Worm (Caenorhabditis elegans) whole organism, L1 larva: Measurements from ENCODE around the gene delm-1.

Source experiments
- C04F5.9 ChIP-seq: sonication (generic microtip); optimal IDR thresholded peaks from 2 replicates; lab custom pipeline; 2016; ENCODE audit warnings: missing genetic modification characterization, missing compliant biosample characterization
- C16A3.4 ChIP-seq: fragments of 150-350 bp; optimal IDR thresholded peaks from 2 replicates; lab custom pipeline; 2014; ENCODE audit warnings: missing biosample characterization, missing genetic modification characterization
- aha-1 ChIP-seq: fragments of 150-350 bp; optimal IDR thresholded peaks from 2 replicates; lab custom pipeline; 2014; ENCODE audit warnings: missing biosample characterization, missing genetic modification characterization
- ceh-63 ChIP-seq: fragments of 200-800 bp; sonication (Bioruptor generic); optimal IDR thresholded peaks from 2 replicates; lab custom pipeline; 2018; ENCODE audit warnings: mild to moderate bottlenecking, missing genetic modification characterization, missing compliant biosample characterization
- ceh-8 ChIP-seq: fragments of 200-800 bp; sonication (Bioruptor generic); optimal IDR thresholded peaks from 2 replicates; lab custom pipeline; 2018; ENCODE audit warnings: mild to moderate bottlenecking, missing genetic modification characterization, moderate library complexity, missing compliant biosample characterization
- ceh-90 ChIP-seq: sonication (generic microtip); optimal IDR thresholded peaks from 2 replicates; lab custom pipeline; 2016; ENCODE audit warnings: missing genetic modification characterization, missing compliant biosample characterization
- efl-1 ChIP-seq, 4 experiments: fragments of 150-350 bp; optimal IDR thresholded peaks in 3 of 4; peaks in 1 of 4; 1 replicate in 1 of 4; 2 replicates in 3 of 4; lab custom pipeline; 2014; ENCODE audit warnings: missing biosample characterization in 2 of 4, missing genetic modification characterization in 2 of 4, missing genetic modification reagents in 2 of 4
- egl-13 ChIP-seq: sonication (generic microtip); optimal IDR thresholded peaks from 2 replicates; lab custom pipeline; 2016; ENCODE audit warnings: missing genotype, missing genetic modification reagents, missing genetic modification characterization, missing compliant biosample characterization
- elt-2 ChIP-seq: sonication (generic microtip); optimal IDR thresholded peaks from 2 replicates; lab custom pipeline; 2016; ENCODE audit warnings: missing genetic modification characterization, mild to moderate bottlenecking, inconsistent platforms, missing compliant biosample characterization, missing genetic modification reagents
- elt-3 ChIP-seq, 6 experiments: fragments of 150-350 bp in 1 of 6; sonication (generic microtip); optimal IDR thresholded peaks; 2 replicates each; lab custom pipeline; 2017 to 2018; ENCODE audit warnings: missing biosample characterization in 6 of 6, missing genetic modification characterization in 6 of 6, inconsistent platforms in 1 of 6
- fkh-4 ChIP-seq: sonication (generic microtip); optimal IDR thresholded peaks from 2 replicates; lab custom pipeline; 2016; ENCODE audit warnings: missing compliant biosample characterization, missing genetic modification characterization, borderline replicate concordance
- fos-1 ChIP-seq: fragments of 150-350 bp; optimal IDR thresholded peaks from 2 replicates; lab custom pipeline; 2014; ENCODE audit warnings: missing biosample characterization, missing genetic modification characterization
- grh-1 ChIP-seq: fragments of 200-800 bp; sonication (Bioruptor generic); IDR thresholded peaks from 2 replicates; pipeline ENCODE4 v1.3.6; 2022; ENCODE audit warnings: missing genetic modification reagents, missing genetic modification characterization, missing compliant biosample characterization
- hlh-17 ChIP-seq: fragments of 200-800 bp; sonication (Bioruptor generic); optimal IDR thresholded peaks from 2 replicates; lab custom pipeline; 2018; ENCODE audit warnings: missing genetic modification characterization, mild to moderate bottlenecking, missing compliant biosample characterization, moderate library complexity, borderline replicate concordance
- hlh-4 ChIP-seq: sonication (generic microtip); optimal IDR thresholded peaks from 2 replicates; lab custom pipeline; 2016; ENCODE audit warnings: mild to moderate bottlenecking, missing genetic modification characterization, missing compliant biosample characterization
- irx-1 ChIP-seq: sonication (generic microtip); optimal IDR thresholded peaks from 2 replicates; lab custom pipeline; 2016; ENCODE audit warnings: missing genetic modification characterization, missing compliant biosample characterization
- isw-1 ChIP-seq: fragments of 200-800 bp; sonication (Bioruptor generic); IDR thresholded peaks from 2 replicates; pipeline ENCODE4 v1.3.6; 2022; ENCODE audit warnings: missing genetic modification characterization, missing compliant biosample characterization
- jun-1 ChIP-seq: fragments of 150-350 bp; optimal IDR thresholded peaks from 2 replicates; lab custom pipeline; 2014; ENCODE audit warnings: missing biosample characterization, missing genetic modification reagents, missing genetic modification characterization
- lin-13 ChIP-seq: fragments of 150-350 bp; optimal IDR thresholded peaks from 2 replicates; lab custom pipeline; 2014; ENCODE audit warnings: missing biosample characterization, missing genetic modification reagents, missing genetic modification characterization
- lin-15B ChIP-seq: fragments of 150-350 bp; sonication (generic microtip); optimal IDR thresholded peaks from 3 replicates; lab custom pipeline; 2014; ENCODE audit warnings: missing biosample characterization, missing genetic modification characterization
- lin-39 ChIP-seq: fragments of 150-350 bp; optimal IDR thresholded peaks from 2 replicates; lab custom pipeline; 2014; ENCODE audit warnings: missing biosample characterization, missing genetic modification reagents, missing genetic modification characterization
- lsy-2 ChIP-seq, 2 experiments: fragments of 150-350 bp; optimal IDR thresholded peaks; 2 replicates each; lab custom pipeline; 2014; ENCODE audit warnings: missing biosample characterization in 2 of 2, missing genetic modification characterization in 2 of 2
- mef-2 ChIP-seq: fragments of 150-350 bp; optimal IDR thresholded peaks from 2 replicates; lab custom pipeline; 2014; ENCODE audit warnings: missing biosample characterization, missing genetic modification characterization
- nhr-11 ChIP-seq: fragments of 150-350 bp; optimal IDR thresholded peaks from 2 replicates; lab custom pipeline; 2014; ENCODE audit warnings: missing biosample characterization, missing genetic modification characterization
- nhr-12 ChIP-seq: sonication (generic microtip); optimal IDR thresholded peaks from 2 replicates; lab custom pipeline; 2017; ENCODE audit warnings: missing biosample characterization, missing genetic modification characterization
- nhr-19 ChIP-seq: fragments of 200-800 bp; sonication (Bioruptor generic); conservative IDR thresholded peaks from 2 replicates; pipeline ENCODE4 v1.3.6; 2022; ENCODE audit warnings: missing genetic modification characterization, missing compliant biosample characterization
- nhr-237 ChIP-seq: fragments of 150-350 bp; optimal IDR thresholded peaks from 2 replicates; lab custom pipeline; 2014; ENCODE audit warnings: missing biosample characterization, missing genetic modification characterization
- nhr-28 ChIP-seq: fragments of 150-350 bp; optimal IDR thresholded peaks from 2 replicates; lab custom pipeline; 2014; ENCODE audit warnings: missing biosample characterization, missing genetic modification characterization
- nhr-47 ChIP-seq: sonication (generic microtip); optimal IDR thresholded peaks from 2 replicates; lab custom pipeline; 2016; ENCODE audit warnings: mild to moderate bottlenecking, missing genetic modification characterization, moderate library complexity, missing compliant biosample characterization
- nhr-71 ChIP-seq: sonication (generic microtip); optimal IDR thresholded peaks from 2 replicates; lab custom pipeline; 2016; ENCODE audit warnings: mild to moderate bottlenecking, missing genetic modification characterization, moderate library complexity, missing compliant biosample characterization
- nhr-76 ChIP-seq: sonication (generic microtip); optimal IDR thresholded peaks from 2 replicates; lab custom pipeline; 2017; ENCODE audit warnings: missing biosample characterization, missing genetic modification characterization
- nhr-84 ChIP-seq: sonication (generic microtip); optimal IDR thresholded peaks from 2 replicates; lab custom pipeline; 2017; ENCODE audit warnings: missing biosample characterization, missing genetic modification characterization
- nhr-85 ChIP-seq: sonication (generic microtip); peaks from one replicate; lab custom pipeline; 2016; ENCODE audit warnings: missing genetic modification characterization, inconsistent platforms, missing compliant biosample characterization
- pax-3 ChIP-seq: fragments of 200-800 bp; sonication (Bioruptor generic); optimal IDR thresholded peaks from 2 replicates; lab custom pipeline; 2018; ENCODE audit warnings: mild to moderate bottlenecking, missing genetic modification characterization, moderate library complexity, missing compliant biosample characterization
- pqm-1 ChIP-seq: sonication (generic microtip); optimal IDR thresholded peaks from 3 replicates; lab custom pipeline; 2017; ENCODE audit warnings: missing biosample characterization, missing genetic modification characterization
- rnt-1 ChIP-seq: sonication (generic microtip); optimal IDR thresholded peaks from 2 replicates; lab custom pipeline; 2016; ENCODE audit warnings: mild to moderate bottlenecking, missing genetic modification characterization, moderate library complexity, missing compliant biosample characterization
- sox-4 ChIP-seq: sonication (generic microtip); optimal IDR thresholded peaks from 2 replicates; lab custom pipeline; 2016; ENCODE audit warnings: missing genetic modification characterization, missing compliant biosample characterization
- sptf-1 ChIP-seq: fragments of 150-350 bp; optimal IDR thresholded peaks from 2 replicates; lab custom pipeline; 2014; ENCODE audit warnings: missing biosample characterization, missing genetic modification characterization
- tbx-2 ChIP-seq: sonication (generic microtip); optimal IDR thresholded peaks from 2 replicates; lab custom pipeline; 2016; ENCODE audit warnings: missing genetic modification characterization, missing compliant biosample characterization
- tlp-1 ChIP-seq: fragments of 150-350 bp; optimal IDR thresholded peaks from 2 replicates; lab custom pipeline; 2014; ENCODE audit warnings: missing biosample characterization, missing genetic modification characterization
- unc-86 ChIP-seq: sonication (generic microtip); optimal IDR thresholded peaks from 2 replicates; lab custom pipeline; 2016; ENCODE audit warnings: missing genetic modification characterization, missing compliant biosample characterization
- vab-15 ChIP-seq: sonication (generic microtip); optimal IDR thresholded peaks from 2 replicates; lab custom pipeline; 2017; ENCODE audit warnings: missing genotype, mild to moderate bottlenecking, missing genetic modification characterization, missing compliant biosample characterization
- xbp-1 ChIP-seq: sonication (generic microtip); optimal IDR thresholded peaks from 2 replicates; lab custom pipeline; 2016; ENCODE audit warnings: missing genetic modification characterization, missing compliant biosample characterization
- ztf-11 ChIP-seq, 2 experiments: sonication (generic microtip); optimal IDR thresholded peaks; 2 replicates each; lab custom pipeline; 2016 to 2017; ENCODE audit warnings: missing genetic modification characterization in 2 of 2, missing biosample characterization in 1 of 2, missing compliant biosample characterization in 1 of 2

Gene delm-1

DNA sequence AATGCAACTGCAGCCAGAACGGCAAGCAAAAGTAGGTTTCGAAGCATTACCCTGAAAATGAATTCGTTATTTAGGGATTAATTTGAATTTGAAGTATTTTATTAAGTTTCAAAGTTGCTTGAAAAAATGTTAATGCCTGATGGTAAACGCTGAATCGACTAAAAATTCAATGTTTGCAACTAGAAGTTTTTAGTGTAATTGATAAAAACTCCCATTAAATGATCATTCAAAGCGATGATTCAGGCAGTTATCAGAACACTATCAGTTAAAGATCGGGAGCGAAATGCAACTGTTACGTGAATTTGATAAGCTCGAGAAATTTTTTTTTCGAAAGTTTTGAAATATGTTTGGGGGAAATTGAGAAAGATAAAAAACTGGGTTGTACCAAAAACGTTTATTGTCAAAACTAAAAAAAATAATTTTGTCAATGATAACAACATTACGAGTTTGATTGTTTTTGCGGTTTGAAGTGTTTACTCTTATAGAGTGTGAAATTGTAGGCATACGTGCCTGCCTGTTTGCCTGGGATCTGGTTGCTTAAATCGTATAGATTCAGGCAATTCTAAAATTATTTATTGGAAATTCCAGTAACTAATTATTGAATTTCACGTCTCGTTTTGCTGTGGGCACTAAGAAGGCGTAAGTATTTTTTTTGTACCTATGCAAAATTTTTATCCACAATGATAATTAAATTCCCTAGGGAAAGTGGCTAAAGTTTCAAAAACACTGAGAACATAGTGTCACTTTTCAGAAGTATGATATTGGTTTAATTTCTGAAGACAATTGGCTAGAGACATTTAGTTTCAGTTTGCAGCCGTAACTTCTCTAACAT is 23.9 kb upstream of the delm-1 start, which contains the start of gene pcp-3:
Gene pcp-3 (minus strand): TSS at position 51 of the 832 bp plus-strand sequence.
- TF ChIP-seq nhr-76 (tag; lab: Kevin White, UChicago) (no peak), elt-3 (tag; optimal IDR thresholded peaks at IDR 0.05; lab: Kevin White, UChicago) (no peak), C16A3.4 (tag; lab: Kevin White, UChicago) (no peak), ztf-11 (tag; optimal IDR thresholded peaks at IDR 0.05; lab: Kevin White, UChicago) (no peak), fos-1 (tag; lab: Kevin White, UChicago) (no peak), nhr-11 (tag; lab: Kevin White, UChicago) (no peak), elt-2 (peak; percentile 87), nhr-71 (tag; lab: Kevin White, UChicago) (no peak), rnt-1 (tag; lab: Kevin White, UChicago) (no peak), tlp-1 (tag; lab: Kevin White, UChicago) (peak; percentile 67), tbx-2 (tag; lab: Kevin White, UChicago) (no peak), jun-1 (tag; lab: Kevin White, UChicago) (no peak), hlh-17 (GFP tag; lab: Kevin White, UChicago) (no peak), vab-15 (tag; lab: Kevin White, UChicago) (no peak), ceh-90 (no peak), xbp-1 (tag; lab: Kevin White, UChicago) (no peak), pqm-1 (peak; percentile 43), nhr-28 (tag; lab: Kevin White, UChicago) (no peak)

DNA sequence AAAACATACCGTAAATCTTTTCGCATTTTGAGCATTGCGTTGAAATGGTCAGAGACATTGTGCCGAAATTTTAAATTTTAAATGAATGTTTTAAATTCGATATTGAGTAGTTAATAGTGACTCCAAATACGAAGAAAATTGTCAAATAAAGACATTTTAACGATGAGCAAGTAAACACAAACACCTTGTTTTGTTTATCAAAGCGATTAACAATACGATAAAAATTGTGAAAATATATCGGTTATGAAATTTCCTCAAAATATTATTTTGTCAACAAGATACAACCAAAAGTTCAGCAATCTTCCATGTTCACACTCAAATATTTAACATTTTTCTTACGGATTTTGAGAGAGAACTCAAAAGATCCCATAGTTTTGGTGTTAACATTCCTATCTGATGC is 19.0 kb upstream of the delm-1 start, which contains the start of gene F23B2.10:
Gene F23B2.10 (minus strand): TSS at position 101 of the 400 bp plus-strand sequence.
- TF ChIP-seq sptf-1 (tag; lab: Kevin White, UChicago) (no peak), elt-2 (no peak), fos-1 (tag; lab: Kevin White, UChicago) (no peak), vab-15 (tag; lab: Kevin White, UChicago) (no peak), C04F5.9 (no peak), ceh-63 (GFP tag; lab: Kevin White, UChicago) (no peak), lin-39 (tag; lab: Kevin White, UChicago) (no peak), fkh-4 (no peak), lsy-2 (tag; optimal IDR thresholded peaks at IDR 0.05; lab: Kevin White, UChicago) (no peak)

DNA sequence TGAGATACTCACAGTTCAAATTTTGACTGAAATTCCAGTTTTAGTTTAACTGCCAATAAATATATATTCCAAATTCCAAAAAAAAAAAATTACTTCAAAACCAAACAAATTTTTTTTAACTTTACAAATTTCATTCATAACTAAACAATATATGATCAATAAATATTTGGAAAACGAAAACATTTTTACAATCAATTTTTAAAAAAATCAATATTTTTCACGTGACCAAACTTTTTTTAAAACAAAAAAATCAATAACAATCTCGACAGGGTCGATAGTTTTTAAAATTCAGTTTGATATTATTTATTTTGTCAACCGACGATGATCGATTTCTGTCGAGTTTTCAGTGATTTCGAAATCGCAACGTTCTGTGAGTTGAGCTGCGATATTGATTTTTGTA is 14.9 kb upstream of the delm-1 start, which contains the start of gene F23B2.7:
Gene F23B2.7 (plus strand): TSS at position 301 of the 400 bp plus-strand sequence.
- TF ChIP-seq ztf-11 (tag; optimal IDR thresholded peaks at IDR 0.05; lab: Kevin White, UChicago) (no peak), nhr-47 (tag; lab: Kevin White, UChicago) (no peak), nhr-71 (tag; lab: Kevin White, UChicago) (no peak), hlh-4 (tag; lab: Kevin White, UChicago) (no peak), ceh-8 (GFP tag; lab: Kevin White, UChicago) (no peak), nhr-19 (GFP tag; lab: Robert Waterston, UW) (no peak)

DNA sequence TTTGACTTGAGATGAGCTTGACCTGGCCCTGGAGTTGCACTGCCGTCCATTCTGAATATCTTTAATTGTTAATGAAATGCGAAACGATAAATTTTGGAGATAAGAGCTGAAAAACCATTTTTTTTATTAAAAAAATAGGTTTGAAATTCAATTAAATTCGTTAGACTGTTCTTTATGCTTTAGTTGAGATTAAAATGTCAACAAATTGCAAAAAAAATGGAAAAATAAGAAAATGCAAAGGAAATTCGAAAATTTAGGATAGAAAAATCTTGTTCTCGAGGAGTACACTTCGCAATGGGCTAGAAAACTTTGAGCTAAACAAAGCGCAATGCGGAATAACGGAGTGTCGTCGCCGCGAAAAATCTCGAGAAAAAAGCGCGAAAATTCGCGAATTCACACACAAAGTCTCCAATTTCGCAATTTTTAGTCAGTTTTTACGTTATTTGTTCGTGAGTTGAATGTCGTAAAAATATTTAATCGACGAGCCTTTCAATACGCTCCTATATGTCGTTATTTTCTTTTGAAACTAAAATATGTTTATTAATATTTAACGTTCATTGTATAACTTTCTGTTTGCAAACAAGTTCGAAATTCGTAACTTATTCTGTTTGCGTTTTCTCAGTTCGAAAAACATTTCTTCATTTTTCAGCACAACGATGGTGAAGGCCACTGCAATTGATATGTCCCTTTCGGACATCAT is 11.7 kb upstream of the delm-1 start, which contains the start of the genes rpb-12 and aly-2:
Gene rpb-12 (minus strand): TSS at position 51 of the 700 bp plus-strand sequence.
Gene aly-2 (plus strand): TSS at position 650 of the 700 bp plus-strand sequence.
- TF ChIP-seq fos-1 (tag; lab: Kevin White, UChicago) (no peak), grh-1 (GFP tag; lab: Robert Waterston, UW) (no peak), pax-3 (tag; lab: Kevin White, UChicago) (no peak), egl-13 (tag; lab: Kevin White, UChicago) (no peak), aha-1 (tag; lab: Kevin White, UChicago) (no peak), efl-1 (optimal IDR thresholded peaks at IDR 0.05; lab: Kevin White, UChicago) (peak; percentile 82 to 87), efl-1 (GFP tag; optimal IDR thresholded peaks at IDR 0.05 in 1 of 2; lab: Kevin White, UChicago) (peak; percentile 83 to 98), mef-2 (tag; lab: Kevin White, UChicago) (no peak), sox-4 (no peak), isw-1 (peak; percentile 22), ceh-8 (GFP tag; lab: Kevin White, UChicago) (no peak), nhr-84 (tag; lab: Kevin White, UChicago) (no peak), nhr-85 (tag; lab: Kevin White, UChicago) (peak; percentile 57), lin-13 (GFP tag; lab: Kevin White, UChicago) (peak; percentile 30), unc-86 (no peak), nhr-12 (no peak), ztf-11 (tag; optimal IDR thresholded peaks at IDR 0.05; lab: Kevin White, UChicago) (no peak), hlh-4 (tag; lab: Kevin White, UChicago) (no peak), nhr-237 (tag; lab: Kevin White, UChicago) (no peak), C04F5.9 (no peak), lin-15B (tag; lab: Kevin White, UChicago) (peak; percentile 75), irx-1 (tag; lab: Kevin White, UChicago) (no peak)
